Fruit fly (Drosophila melanogaster) whole organism, embryonic: ENCODE measurements around the gene Cwc25.

ENCODE experiments used
- Bgb ChIP-seq: fragments of 200-800 bp; sonication (Bioruptor generic); IDR thresholded peaks from 2 replicates; pipeline ENCODE4 v1.3.6; 2022; ENCODE audit warnings: missing biosample characterization, missing genetic modification characterization; ENCODE audit not compliant: partially characterized antibody
- Blimp-1 ChIP-seq: fragments of 200-800 bp; sonication (Bioruptor generic); optimal IDR thresholded peaks from 3 replicates; lab custom pipeline; 2018; ENCODE audit warnings: missing biosample characterization, missing genetic modification characterization, mild to moderate bottlenecking, moderate library complexity, missing genetic modification reagents
- CG11247 ChIP-seq: fragments of 200-800 bp; sonication (Bioruptor generic); IDR thresholded peaks from 2 replicates; pipeline ENCODE4 v1.3.6; 2022; ENCODE audit warnings: missing biosample characterization, missing genetic modification characterization
- CG11695 ChIP-seq: fragments of 200-800 bp; sonication (Bioruptor generic); IDR thresholded peaks from 3 replicates; pipeline ENCODE4 v1.3.6; 2022; ENCODE audit warnings: missing biosample characterization, missing genetic modification characterization
- CG17186 ChIP-seq: fragments of 200-800 bp; sonication (Bioruptor generic); optimal IDR thresholded peaks from 3 replicates; lab custom pipeline; 2017; ENCODE audit warnings: missing biosample characterization, missing genetic modification reagents, missing genetic modification characterization
- CG18262 ChIP-seq: fragments of 200-800 bp; optimal IDR thresholded peaks from 3 replicates; lab custom pipeline; 2019; ENCODE audit warnings: missing biosample characterization, mild to moderate bottlenecking, missing genetic modification characterization, moderate library complexity
- CG1832 ChIP-seq: fragments of 200-800 bp; sonication (Bioruptor generic); optimal IDR thresholded peaks from 2 replicates; lab custom pipeline; 2017; ENCODE audit warnings: missing biosample characterization, mild to moderate bottlenecking, missing genetic modification characterization, inconsistent platforms
- CG18599 ChIP-seq: fragments of 200-800 bp; sonication (Bioruptor generic); optimal IDR thresholded peaks from 3 replicates; lab custom pipeline; 2017; ENCODE audit warnings: missing biosample characterization, missing genetic modification characterization, mild to moderate bottlenecking, moderate library complexity, missing genetic modification reagents
- CG3163 ChIP-seq: fragments of 200-800 bp; sonication (Bioruptor generic); optimal IDR thresholded peaks from 3 replicates; lab custom pipeline; 2016; ENCODE audit warnings: missing biosample characterization, missing genetic modification characterization
- CG42726 ChIP-seq: fragments of 200-800 bp; sonication (Bioruptor generic); IDR thresholded peaks from 2 replicates; pipeline ENCODE4 v1.3.6; 2022; ENCODE audit warnings: missing biosample characterization, missing genetic modification characterization; ENCODE audit not compliant: partially characterized antibody
- CG4404 ChIP-seq: fragments of 200-800 bp; sonication (Bioruptor generic); IDR thresholded peaks from 2 replicates; pipeline ENCODE4 v1.3.6; 2022; ENCODE audit warnings: missing biosample characterization, missing genetic modification characterization
- CG4424 ChIP-seq: fragments of 200-800 bp; sonication (Bioruptor generic); optimal IDR thresholded peaks from 3 replicates; lab custom pipeline; 2016; ENCODE audit warnings: missing biosample characterization, missing genetic modification characterization
- CG6254 ChIP-seq: fragments of 200-800 bp; sonication (Bioruptor generic); optimal IDR thresholded peaks from 3 replicates; lab custom pipeline; 2017; ENCODE audit warnings: mild to moderate bottlenecking, missing biosample characterization, missing genetic modification reagents, missing genetic modification characterization
- CG6765 ChIP-seq: fragments of 200-800 bp; sonication (Bioruptor generic); optimal IDR thresholded peaks from 3 replicates; lab custom pipeline; 2017; ENCODE audit warnings: missing biosample characterization, mild to moderate bottlenecking, missing genetic modification characterization
- CG6813 ChIP-seq: fragments of 200-800 bp; sonication (Bioruptor generic); optimal IDR thresholded peaks from 2 replicates; lab custom pipeline; 2017; ENCODE audit warnings: missing biosample characterization, missing genetic modification characterization, mild to moderate bottlenecking, moderate library complexity, missing genetic modification reagents
- CG8478 ChIP-seq: fragments of >200 bp; optimal IDR thresholded peaks from 2 replicates; lab custom pipeline; 2018
- CG8944 ChIP-seq: fragments of 200-800 bp; sonication (Bioruptor generic); optimal IDR thresholded peaks from 3 replicates; lab custom pipeline; 2016; ENCODE audit warnings: missing biosample characterization, missing genetic modification characterization
- CTCF ChIP-seq: fragments of 200-800 bp; sonication (Bioruptor generic); optimal IDR thresholded peaks from 2 replicates; lab custom pipeline; 2017; ENCODE audit warnings: missing biosample characterization, mild to moderate bottlenecking, missing genetic modification characterization, moderate library complexity
- CrebB ChIP-seq: fragments of 200-800 bp; sonication (Bioruptor generic); optimal IDR thresholded peaks from 3 replicates; lab custom pipeline; 2018; ENCODE audit warnings: missing biosample characterization, mild to moderate bottlenecking, missing genetic modification characterization
- D19B ChIP-seq: fragments of 200-800 bp; sonication (Bioruptor generic); optimal IDR thresholded peaks from 2 replicates; lab custom pipeline; 2017; ENCODE audit warnings: missing biosample characterization, mild to moderate bottlenecking, missing genetic modification characterization
- Dfd ChIP-seq, 2 experiments: fragments of >200 bp; optimal IDR thresholded peaks; 2 replicates each; lab custom pipeline; 2017; ENCODE audit warnings: missing biosample characterization in 2 of 2, missing genetic modification characterization in 2 of 2
- Dref ChIP-seq: fragments of 200-800 bp; sonication (Bioruptor generic); IDR thresholded peaks from 2 replicates; pipeline ENCODE4 v1.3.6; 2022; ENCODE audit warnings: missing biosample characterization, missing genetic modification characterization
- H2.0 ChIP-seq: fragments of 200-800 bp; sonication (Bioruptor generic); IDR thresholded peaks from 2 replicates; pipeline ENCODE4 v1.3.6; 2022; ENCODE audit warnings: missing biosample characterization, missing genetic modification characterization
- Myb ChIP-seq: fragments of 200-800 bp; sonication (Bioruptor generic); optimal IDR thresholded peaks from 2 replicates; lab custom pipeline; 2016; ENCODE audit warnings: missing biosample characterization, missing genetic modification characterization
- NC2β ChIP-seq: fragments of 200-800 bp; sonication (Bioruptor generic); optimal IDR thresholded peaks from 2 replicates; lab custom pipeline; 2016; ENCODE audit warnings: missing biosample characterization, missing genetic modification characterization
- NK7.1 ChIP-seq: fragments of 200-800 bp; sonication (Bioruptor generic); optimal IDR thresholded peaks from 3 replicates; lab custom pipeline; 2016; ENCODE audit warnings: missing biosample characterization, missing genetic modification characterization
- PHDP ChIP-seq: fragments of 200-800 bp; sonication (Bioruptor generic); optimal IDR thresholded peaks from 3 replicates; lab custom pipeline; 2018; ENCODE audit warnings: missing biosample characterization, mild to moderate bottlenecking, missing genetic modification characterization, moderate library complexity
- Spps ChIP-seq: fragments of 200-800 bp; sonication (Bioruptor generic); optimal IDR thresholded peaks from 2 replicates; lab custom pipeline; 2018; ENCODE audit warnings: missing biosample characterization, mild to moderate bottlenecking, missing genetic modification characterization
- Trl ChIP-seq, 3 experiments: fragments of >200 bp in 2 of 3; fragments of 200-800 bp in 1 of 3; sonication (Bioruptor generic) in 1 of 3; optimal IDR thresholded peaks; 2 replicates in 1 of 3; 3 replicates in 2 of 3; lab custom pipeline; 2016 to 2017; ENCODE audit warnings: missing biosample characterization in 1 of 3, missing genetic modification characterization in 1 of 3
- Xrp1 ChIP-seq: fragments of 200-800 bp; sonication (Bioruptor generic); IDR thresholded peaks from 2 replicates; pipeline ENCODE4 v1.3.6; 2022; ENCODE audit warnings: missing biosample characterization, missing genetic modification characterization
- az2 ChIP-seq: fragments of 200-800 bp; sonication (Bioruptor generic); optimal IDR thresholded peaks from 3 replicates; lab custom pipeline; 2016; ENCODE audit warnings: missing biosample characterization, missing genetic modification characterization
- bab2 ChIP-seq: fragments of 200-800 bp; sonication (Bioruptor generic); optimal IDR thresholded peaks from 2 replicates; lab custom pipeline; 2016; ENCODE audit warnings: missing biosample characterization, missing genetic modification characterization
- bigmax ChIP-seq: fragments of 200-800 bp; sonication (Bioruptor generic); optimal IDR thresholded peaks from 2 replicates; lab custom pipeline; 2018; ENCODE audit warnings: missing biosample characterization, mild to moderate bottlenecking, missing genetic modification characterization
- caup ChIP-seq: fragments of 200-800 bp; sonication (Bioruptor generic); optimal IDR thresholded peaks from 3 replicates; lab custom pipeline; 2017; ENCODE audit warnings: missing biosample characterization, mild to moderate bottlenecking, missing genetic modification characterization, moderate library complexity; ENCODE audit not compliant: severe bottlenecking
- eve ChIP-seq, 2 experiments: fragments of >200 bp; optimal IDR thresholded peaks; 2 replicates each; lab custom pipeline; 2017; ENCODE audit warnings: missing biosample characterization in 2 of 2, missing genetic modification characterization in 2 of 2
- gcm2 ChIP-seq: fragments of 200-800 bp; sonication (Bioruptor generic); optimal IDR thresholded peaks from 2 replicates; lab custom pipeline; 2016; ENCODE audit warnings: missing biosample characterization, missing genetic modification characterization
- gfzf ChIP-seq: fragments of 200-800 bp; sonication (Bioruptor generic); optimal IDR thresholded peaks from 2 replicates; lab custom pipeline; 2016; ENCODE audit warnings: missing biosample characterization, mild to moderate bottlenecking, missing genetic modification characterization, moderate library complexity
- grau ChIP-seq: fragments of 200-800 bp; optimal IDR thresholded peaks from 3 replicates; lab custom pipeline; 2019; ENCODE audit warnings: missing biosample characterization, mild to moderate bottlenecking, missing genetic modification characterization, moderate library complexity
- gsb-n ChIP-seq: fragments of 200-800 bp; sonication (Bioruptor generic); optimal IDR thresholded peaks from 3 replicates; lab custom pipeline; 2018; ENCODE audit warnings: missing biosample characterization, mild to moderate bottlenecking, missing genetic modification characterization
- jumu ChIP-seq: fragments of 200-800 bp; sonication (Bioruptor generic); optimal IDR thresholded peaks from 3 replicates; lab custom pipeline; 2016; ENCODE audit warnings: missing biosample characterization, missing genetic modification characterization
- lilli ChIP-seq: fragments of 200-800 bp; sonication (Bioruptor generic); optimal IDR thresholded peaks from 3 replicates; lab custom pipeline; 2016; ENCODE audit warnings: missing biosample characterization, missing genetic modification characterization
- lov ChIP-seq, 2 experiments: fragments of 200-800 bp in 1 of 2; fragments of >200 bp in 1 of 2; sonication (Bioruptor generic) in 1 of 2; IDR thresholded peaks in 1 of 2; optimal IDR thresholded peaks in 1 of 2; 2 replicates in 1 of 2; 3 replicates in 1 of 2; pipeline versions ENCODE4 v1.3.6 to Lab custom; 2017 to 2022; ENCODE audit warnings: missing biosample characterization in 1 of 2, missing genetic modification characterization in 1 of 2
- odd ChIP-seq: fragments of 200-800 bp; sonication (Bioruptor generic); optimal IDR thresholded peaks from 2 replicates; lab custom pipeline; 2017; ENCODE audit warnings: missing biosample characterization, mild to moderate bottlenecking, missing genetic modification characterization
- otp ChIP-seq: fragments of 200-800 bp; sonication (Bioruptor generic); IDR thresholded peaks from 3 replicates; pipeline ENCODE4, ENCODE4 v1.3.6; 2022; ENCODE audit warnings: missing biosample characterization, missing genetic modification characterization
- pb ChIP-seq: fragments of 200-800 bp; sonication (Bioruptor generic); optimal IDR thresholded peaks from 3 replicates; lab custom pipeline; 2016; ENCODE audit warnings: missing biosample characterization, missing genetic modification characterization
- rib ChIP-seq: fragments of 200-800 bp; sonication (Bioruptor generic); IDR thresholded peaks from 2 replicates; pipeline ENCODE4 v1.3.6; 2022; ENCODE audit warnings: missing biosample characterization, missing genetic modification characterization
- run ChIP-seq: fragments of 200-800 bp; sonication (Bioruptor generic); optimal IDR thresholded peaks from 3 replicates; lab custom pipeline; 2018; ENCODE audit warnings: missing biosample characterization, mild to moderate bottlenecking, missing genetic modification characterization
- stwl ChIP-seq: fragments of 200-800 bp; sonication (Bioruptor generic); optimal IDR thresholded peaks from 3 replicates; lab custom pipeline; 2018; ENCODE audit warnings: missing biosample characterization, mild to moderate bottlenecking, missing genetic modification characterization, moderate library complexity
- sug ChIP-seq: fragments of 200-800 bp; optimal IDR thresholded peaks from 2 replicates; lab custom pipeline; 2019; ENCODE audit warnings: missing biosample characterization, mild to moderate bottlenecking, missing genetic modification characterization, moderate library complexity
- zfh1 ChIP-seq: fragments of 200-800 bp; sonication (Bioruptor generic); IDR thresholded peaks from 3 replicates; pipeline ENCODE4 v1.3.6; 2022; ENCODE audit warnings: missing biosample characterization, missing genetic modification characterization

Cwc25 gene

DNA sequence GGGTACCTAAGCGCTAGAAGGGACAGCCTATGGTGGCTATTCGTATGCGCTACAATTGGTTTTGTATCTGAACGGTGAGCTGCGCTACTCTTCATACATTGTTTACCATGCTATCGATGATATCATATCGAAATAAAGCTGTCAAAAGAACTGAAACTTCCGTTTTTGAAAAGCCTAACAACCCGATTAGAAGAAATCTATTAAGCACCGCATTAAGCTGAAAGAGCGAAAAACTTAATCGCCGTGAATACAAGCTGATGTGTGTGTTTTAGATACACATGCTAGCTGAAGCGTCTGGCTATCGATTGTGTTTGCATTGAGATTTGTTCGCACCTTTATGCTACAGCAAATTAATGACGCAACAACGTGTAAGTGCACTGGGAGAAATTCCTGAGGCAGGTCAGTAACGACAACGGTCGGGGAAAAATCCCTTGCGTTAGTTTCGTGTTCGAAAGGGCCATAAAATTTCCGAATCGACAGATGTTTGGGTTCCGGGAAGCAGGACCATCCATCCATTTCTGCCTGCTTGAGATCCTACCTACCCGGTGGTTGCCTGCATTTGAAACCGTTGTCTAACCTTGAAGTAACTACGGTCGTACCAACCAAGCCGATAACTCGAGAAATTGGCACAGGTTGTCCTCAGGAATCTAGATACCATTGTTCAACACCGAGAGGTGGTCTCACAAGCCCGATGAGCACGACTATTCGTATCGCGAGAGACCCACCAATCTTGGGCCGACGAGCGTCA is 5.6 kb downstream of the Cwc25 start (continued):
- no peak for TF ChIP-seq zfh1 (GFP tag; lab: Robert Waterston, UW)
- TF ChIP-seq Blimp-1: peak; percentile 72
- peak; percentile 81 for TF ChIP-seq CG8944
- TF ChIP-seq lilli (GFP tag; lab: Kevin White, UChicago): peak; percentile 90
- TF ChIP-seq Bgb (GFP tag; lab: Robert Waterston, UW): no peak
- TF ChIP-seq CG4404: no peak
- TF ChIP-seq H2.0 (GFP tag; lab: Robert Waterston, UW): no peak
- TF ChIP-seq CG6765 (GFP tag; lab: Kevin White, UChicago): peak; percentile 68
- no peak for TF ChIP-seq rib (GFP tag; lab: Robert Waterston, UW)
- no peak for TF ChIP-seq CG17186
- TF ChIP-seq CG1832 (GFP tag; lab: Kevin White, UChicago): no peak
- peak; percentile 76 for TF ChIP-seq jumu
- peak; percentile 89 for TF ChIP-seq caup (GFP tag; lab: Kevin White, UChicago)
- TF ChIP-seq CG4424: peak; percentile 72
- no peak for TF ChIP-seq CTCF
- TF ChIP-seq odd (GFP tag; lab: Kevin White, UChicago): peak; percentile 67
- no peak for TF ChIP-seq run (tag; lab: Kevin White, UChicago)
- TF ChIP-seq CG18599 (GFP tag; lab: Kevin White, UChicago): peak; percentile 92
- peak; percentile 76 for TF ChIP-seq gcm2
- TF ChIP-seq CrebB (tag; lab: Kevin White, UChicago): peak; percentile 77
- no peak for TF ChIP-seq CG11247 (GFP tag; lab: Robert Waterston, UW)
- TF ChIP-seq NK7.1 (GFP tag; lab: Kevin White, UChicago): peak; percentile 73
- TF ChIP-seq CG6254 (GFP tag; lab: Kevin White, UChicago): peak; percentile 20
- TF ChIP-seq NC2β (GFP tag; lab: Kevin White, UChicago): peak; percentile 44
- TF ChIP-seq bab2 (GFP tag; lab: Kevin White, UChicago): peak; percentile 82
- TF ChIP-seq Xrp1 (GFP tag; lab: Robert Waterston, UW): no peak
- TF ChIP-seq CG6813: peak; percentile 87
- TF ChIP-seq stwl (tag; lab: Kevin White, UChicago): peak; percentile 28
- peak; percentile 86 for TF ChIP-seq grau (tag; lab: Kevin White, UChicago)
- peak; percentile 83 for TF ChIP-seq CG18262
- TF ChIP-seq PHDP: peak; percentile 80
- peak; percentile 55 for TF ChIP-seq bigmax (GFP tag; lab: Kevin White, UChicago)
- no peak for TF ChIP-seq CG8478 (lab: Kevin White, UChicago)
- TF ChIP-seq sug (tag; lab: Kevin White, UChicago): peak; percentile 65
- no peak for TF ChIP-seq Dref
- no peak for TF ChIP-seq gfzf (GFP tag; lab: Kevin White, UChicago)
- TF ChIP-seq Spps: peak; percentile 45
- no peak for TF ChIP-seq otp (GFP tag; lab: Robert Waterston, UW)
- TF ChIP-seq Trl (optimal IDR thresholded peaks at IDR 0.05; lab: Kevin White, UChicago): no peak
- TF ChIP-seq Trl (GFP tag; optimal IDR thresholded peaks at IDR 0.05; lab: Kevin White, UChicago): peak; percentile 86
- peak; percentile 64 for TF ChIP-seq Myb (GFP tag; lab: Kevin White, UChicago)
- TF ChIP-seq Dfd (GFP tag; optimal IDR thresholded peaks at IDR 0.05; lab: Kevin White, UChicago): no peak
- TF ChIP-seq D19B (GFP tag; lab: Kevin White, UChicago): peak; percentile 79
- no peak for TF ChIP-seq lov (optimal IDR thresholded peaks at IDR 0.05; lab: Kevin White, UChicago)
- TF ChIP-seq lov (GFP tag; IDR thresholded peaks at IDR 0.05; lab: Robert Waterston, UW): no peak
- TF ChIP-seq eve (GFP tag; optimal IDR thresholded peaks at IDR 0.05; lab: Kevin White, UChicago): no peak
- peak; percentile 74 for TF ChIP-seq az2 (GFP tag; lab: Kevin White, UChicago)
- peak; percentile 71 for TF ChIP-seq pb (GFP tag; lab: Kevin White, UChicago)
- no peak for TF ChIP-seq CG42726 (GFP tag; lab: Robert Waterston, UW)
- no peak for TF ChIP-seq CG11695 (GFP tag; lab: Robert Waterston, UW)
- TF ChIP-seq gsb-n: peak; percentile 73
- peak; percentile 55 for TF ChIP-seq CG3163
